Fruit fly (Drosophila melanogaster) whole organism, wandering third instar larva: Measurements from ENCODE around the gene Ubc84D.

ENCODE experiments used
- CG32264 ChIP-seq: fragments of 200-800 bp; sonication (Bioruptor generic); optimal IDR thresholded peaks from 2 replicates; lab custom pipeline; 2016; ENCODE audit warnings: missing biosample characterization, missing genetic modification characterization
- CrebA ChIP-seq: fragments of 200-800 bp; sonication (Bioruptor generic); optimal IDR thresholded peaks from 2 replicates; lab custom pipeline; 2016; ENCODE audit warnings: missing biosample characterization, mild to moderate bottlenecking, missing genetic modification characterization, borderline replicate concordance
- Dfd ChIP-seq: fragments of >200 bp; optimal IDR thresholded peaks from 2 replicates; lab custom pipeline; 2017; ENCODE audit warnings: missing biosample characterization, missing genetic modification characterization
- Hr78 ChIP-seq: fragments of >200 bp; optimal IDR thresholded peaks from 2 replicates; lab custom pipeline; 2017; ENCODE audit warnings: missing biosample characterization, missing genetic modification characterization
- OdsH ChIP-seq: fragments of 200-800 bp; sonication (Bioruptor generic); optimal IDR thresholded peaks from 2 replicates; lab custom pipeline; 2016; ENCODE audit warnings: missing biosample characterization, mild to moderate bottlenecking, missing genetic modification characterization
- Vsx2 ChIP-seq: fragments of 200-300, 225-300 bp; sonication (Bioruptor generic); optimal IDR thresholded peaks from 2 replicates; lab custom pipeline; 2018; ENCODE audit warnings: missing biosample characterization, missing genetic modification characterization; ENCODE audit not compliant: partially characterized antibody
- dl ChIP-seq, 2 experiments: fragments of 175-275, 200-275 bp in 1 of 2; fragments of 200-275 bp in 1 of 2; sonication (Bioruptor generic); optimal IDR thresholded peaks; lab custom pipeline; 2018; ENCODE audit warnings: mild to moderate bottlenecking in 2 of 2, missing biosample characterization in 2 of 2, missing genetic modification characterization in 2 of 2, moderate library complexity in 2 of 2; ENCODE audit not compliant: partially characterized antibody in 2 of 2, insufficient read depth in 1 of 2
- fru ChIP-seq: fragments of 200-800 bp; sonication (Bioruptor generic); optimal IDR thresholded peaks from 3 replicates; lab custom pipeline; 2016; ENCODE audit warnings: missing biosample characterization, mild to moderate bottlenecking, missing genetic modification characterization
- h ChIP-seq: fragments of 200-800 bp; sonication (Bioruptor generic); optimal IDR thresholded peaks from 3 replicates; lab custom pipeline; 2016; ENCODE audit warnings: missing biosample characterization, mild to moderate bottlenecking, missing genetic modification characterization
- pan ChIP-seq: fragments of >200 bp; optimal IDR thresholded peaks from 2 replicates; lab custom pipeline; 2017
- psq ChIP-seq: fragments of 200-800 bp; sonication (Bioruptor generic); optimal IDR thresholded peaks from 3 replicates; lab custom pipeline; 2017; ENCODE audit warnings: missing biosample characterization, mild to moderate bottlenecking, missing genetic modification characterization, moderate library complexity
- sage ChIP-seq: fragments of 200-800 bp; sonication (Bioruptor generic); optimal IDR thresholded peaks from 2 replicates; lab custom pipeline; 2016; ENCODE audit warnings: missing biosample characterization, mild to moderate bottlenecking, missing genetic modification characterization
- tai ChIP-seq: sonication (Bioruptor generic); optimal IDR thresholded peaks from 2 replicates; lab custom pipeline; 2016; ENCODE audit warnings: missing biosample characterization, missing genetic modification characterization
- usp ChIP-seq: fragments of >200 bp; optimal IDR thresholded peaks from 2 replicates; lab custom pipeline; 2017; ENCODE audit warnings: missing biosample characterization, missing genetic modification characterization

DNA sequence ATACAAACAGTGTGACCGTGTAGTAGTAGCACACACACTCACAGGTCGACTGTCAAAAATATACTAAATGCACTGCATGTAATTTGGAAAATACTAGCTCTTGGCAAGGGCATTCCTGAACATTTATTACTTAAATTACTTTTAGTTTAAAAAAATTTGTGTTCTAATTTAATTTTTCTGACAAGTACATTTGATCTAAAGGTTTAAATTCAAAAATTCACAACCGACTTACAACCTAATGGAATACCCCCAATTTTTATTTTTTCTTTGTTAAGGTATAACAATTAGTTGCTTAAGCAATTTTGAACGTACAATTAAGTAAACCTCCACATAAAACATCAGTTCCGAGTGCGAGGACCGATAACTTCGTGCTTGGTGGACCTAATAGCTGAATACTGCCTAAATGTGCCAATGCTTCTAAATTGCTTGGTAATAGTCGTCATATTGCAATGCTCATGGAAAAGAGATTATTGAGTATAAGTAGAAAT is 45.4 kb downstream of the Ubc84D start, which contains the start of gene CG1142:
- TF ChIP-seq Hr78 (GFP tag; lab: Kevin White, UChicago): no peak
- TF ChIP-seq fru (GFP tag; lab: Kevin White, UChicago): peak; percentile 96
- no peak for TF ChIP-seq usp
- TF ChIP-seq Dfd: peak; percentile 58
- peak; percentile 95 for TF ChIP-seq tai (GFP tag; lab: Kevin White, UChicago)
- peak; percentile 96 for TF ChIP-seq h
- TF ChIP-seq pan (lab: Kevin White, UChicago): no peak
- TF ChIP-seq CrebA (GFP tag; lab: Kevin White, UChicago): peak; percentile 82
- peak; percentile 94 for TF ChIP-seq psq (GFP tag; lab: Kevin White, UChicago)
- TF ChIP-seq dl (GFP tag; optimal IDR thresholded peaks at IDR 0.05; lab: Kevin White, UChicago; ENCODE audit: insufficient read depth in 1 of 2, partially characterized antibody in 2 of 2): no peak
- peak; percentile 91 for TF ChIP-seq sage
- no peak for TF ChIP-seq Vsx2 (GFP tag; lab: Kevin White, UChicago)
- peak; percentile 96 for TF ChIP-seq OdsH (GFP tag; lab: Kevin White, UChicago)
- TF ChIP-seq CG32264 (GFP tag; lab: Kevin White, UChicago): peak; percentile 89
